Worm (Caenorhabditis elegans) whole organism, L4/young adult: ENCODE data around the gene prx-10.

Experiments
- W03F9.2 ChIP-seq: fragments of 150-350 bp; optimal IDR thresholded peaks from 2 replicates; lab custom pipeline; 2014; ENCODE audit warnings: missing biosample characterization, missing genetic modification characterization
- dao-5 ChIP-seq: sonication (generic microtip); optimal IDR thresholded peaks from 2 replicates; lab custom pipeline; 2016; ENCODE audit warnings: missing genotype, missing genetic modification characterization, moderate library complexity, missing compliant biosample characterization
- him-1 ChIP-seq: sonication (generic microtip); optimal IDR thresholded peaks from 2 replicates; lab custom pipeline; 2016; ENCODE audit warnings: missing genotype, missing genetic modification reagents, missing genetic modification characterization, missing compliant biosample characterization

The prx-10 gene

ce11 chrIII:5230415-5230814 lies 5.8 kb upstream of the prx-10 start, which contains the start of gene prmt-5:
Gene prmt-5, plus strand, starts transcription at chrIII:5230555.
- TF ChIP-seq him-1 (tag; lab: Kevin White, UChicago) = no peak
- TF ChIP-seq W03F9.2 (tag; lab: Kevin White, UChicago) = no peak

DNA sequence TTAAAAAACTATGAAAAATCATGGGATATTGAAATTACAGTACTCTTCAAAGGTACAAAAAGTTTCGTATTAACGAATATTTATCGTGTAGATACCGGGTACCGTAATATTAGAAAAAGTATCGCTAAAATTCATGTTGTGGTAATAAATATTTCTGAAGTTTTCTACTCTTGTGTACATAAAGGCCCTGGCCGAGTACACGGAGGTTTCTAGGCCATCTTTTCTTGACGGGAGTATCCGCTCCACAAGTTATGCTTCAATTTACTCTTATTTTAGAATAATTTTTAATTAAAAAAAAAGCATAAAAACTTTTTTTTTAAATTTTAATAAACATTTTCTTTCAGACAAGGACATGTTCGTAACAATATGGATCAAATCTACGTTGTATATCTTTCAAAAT lies 3.1 kb upstream of the prx-10 start:
- no peak for TF ChIP-seq him-1 (tag; lab: Kevin White, UChicago)
- no peak for TF ChIP-seq W03F9.2 (tag; lab: Kevin White, UChicago)
- no peak for TF ChIP-seq dao-5

ce11 chrIII:5234312-5234711 lies 1.9 kb upstream of the prx-10 start, which contains the start of gene mrps-26:
Gene mrps-26, plus strand, starts transcription at chrIII:5234612.
- no peak for TF ChIP-seq dao-5
- TF ChIP-seq W03F9.2 (tag; lab: Kevin White, UChicago) = no peak
- TF ChIP-seq him-1 (tag; lab: Kevin White, UChicago) = no peak

ce11 chrIII:5241854-5242253 lies 5.7 kb downstream of the prx-10 start:
- no peak for TF ChIP-seq him-1 (tag; lab: Kevin White, UChicago)
- no peak for TF ChIP-seq W03F9.2 (tag; lab: Kevin White, UChicago)
- no peak for TF ChIP-seq dao-5

DNA sequence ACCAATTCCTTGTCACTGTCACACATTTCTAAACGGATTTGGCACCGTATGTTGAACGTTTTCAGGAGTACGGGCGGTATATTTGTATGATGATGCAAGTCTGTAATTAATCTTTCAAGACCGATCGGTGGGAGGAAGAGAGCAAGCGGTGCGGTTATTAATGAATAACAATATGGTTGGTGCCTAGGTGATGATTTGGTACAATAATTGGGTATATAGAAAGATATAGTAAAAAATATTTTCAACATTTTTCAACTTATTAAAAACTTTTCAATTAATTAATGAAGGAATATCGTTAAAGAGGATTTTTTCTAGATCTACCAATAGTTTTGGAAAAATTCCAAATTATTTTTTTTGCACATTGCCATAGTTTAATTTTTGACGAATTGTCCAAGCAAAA lies 8.3 kb downstream of the prx-10 start, which contains the start of gene cnd-1:
cnd-1 (minus strand) TSS at position 101 of the 400 bp plus-strand sequence.
- TF ChIP-seq dao-5 (no peak), W03F9.2 (tag; lab: Kevin White, UChicago) (no peak), him-1 (tag; lab: Kevin White, UChicago) (no peak)

ce11 chrIII:5245067-5245466 lies 8.9 kb downstream of the prx-10 start:
- TF ChIP-seq dao-5 (no peak), W03F9.2 (tag; lab: Kevin White, UChicago) (no peak), him-1 (tag; lab: Kevin White, UChicago) (no peak)

- TF ChIP-seq W03F9.2 (tag; lab: Kevin White, UChicago) (no peak), dao-5 (no peak), him-1 (tag; lab: Kevin White, UChicago) (no peak)
These were observed 12.5 kb downstream of the prx-10 start for ce11 chrIII:5248706-5249105.

DNA sequence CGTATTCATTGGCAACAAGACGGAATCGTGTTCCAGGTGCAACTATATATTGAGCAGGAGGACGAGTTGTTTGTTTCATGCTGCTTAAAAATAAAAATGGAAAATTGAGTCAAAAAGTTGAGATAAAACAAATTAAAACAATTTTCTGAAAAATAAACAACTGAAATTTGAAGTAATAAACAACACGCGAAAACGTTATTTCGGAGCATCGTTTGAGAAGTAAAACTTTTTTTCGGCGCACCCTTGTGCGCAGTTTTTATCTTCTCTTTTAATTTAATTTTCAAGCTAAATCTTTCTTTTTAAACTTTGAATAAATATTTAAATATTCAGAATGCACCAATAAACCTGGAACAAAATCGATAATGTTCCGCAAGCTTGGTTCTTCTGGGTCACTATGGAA lies 17.9 kb downstream of the prx-10 start, which contains the start of the genes sumv-1 and gop-1:
sumv-1 (minus strand) TSS at position 80 of the 400 bp plus-strand sequence.
gop-1 (plus strand) TSS at position 331 of the 400 bp plus-strand sequence.
- TF ChIP-seq W03F9.2 (tag; lab: Kevin White, UChicago) (no peak), him-1 (tag; lab: Kevin White, UChicago) (no peak), dao-5 (no peak)

DNA sequence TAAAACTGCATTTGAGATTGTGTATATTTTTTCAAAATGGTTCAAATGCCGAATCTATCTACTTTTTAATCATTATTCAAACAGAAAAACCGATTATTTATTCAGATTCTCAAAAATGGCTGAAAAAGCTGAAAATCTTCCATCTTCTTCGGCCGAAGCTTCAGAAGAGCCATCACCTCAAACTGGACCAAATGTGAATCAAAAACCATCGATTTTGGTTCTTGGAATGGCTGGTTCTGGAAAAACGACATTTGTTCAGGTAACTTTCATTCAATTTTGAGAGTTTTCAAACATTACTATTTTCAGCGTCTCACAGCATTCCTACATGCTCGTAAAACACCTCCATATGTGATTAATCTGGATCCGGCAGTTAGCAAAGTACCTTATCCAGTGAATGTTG lies 22.7 kb downstream of the prx-10 start, which contains the start of gene gop-2:
gop-2 (plus strand) TSS at position 106 of the 400 bp plus-strand sequence.
- TF ChIP-seq W03F9.2 (tag; lab: Kevin White, UChicago) = no peak

- TF ChIP-seq him-1 (tag; lab: Kevin White, UChicago) = no peak
- no peak for TF ChIP-seq dao-5
- TF ChIP-seq W03F9.2 (tag; lab: Kevin White, UChicago) = no peak
These were observed 24.2 kb downstream of the prx-10 start, which contains the start of gene gop-3 for ce11 chrIII:5260394-5260793. Gene gop-3, plus strand, starts transcription at chrIII:5260694.

ce11 chrIII:5263299-5263993 lies 27.2 kb downstream of the prx-10 start, which contains the start of the genes C34E10.9 and hap-1:
Gene C34E10.9, minus strand, starts transcription at chrIII:5263399.
Gene hap-1, plus strand, starts transcription at chrIII:5263943.
- TF ChIP-seq him-1 (tag; lab: Kevin White, UChicago) = no peak
- no peak for TF ChIP-seq dao-5
- no peak for TF ChIP-seq W03F9.2 (tag; lab: Kevin White, UChicago)

DNA sequence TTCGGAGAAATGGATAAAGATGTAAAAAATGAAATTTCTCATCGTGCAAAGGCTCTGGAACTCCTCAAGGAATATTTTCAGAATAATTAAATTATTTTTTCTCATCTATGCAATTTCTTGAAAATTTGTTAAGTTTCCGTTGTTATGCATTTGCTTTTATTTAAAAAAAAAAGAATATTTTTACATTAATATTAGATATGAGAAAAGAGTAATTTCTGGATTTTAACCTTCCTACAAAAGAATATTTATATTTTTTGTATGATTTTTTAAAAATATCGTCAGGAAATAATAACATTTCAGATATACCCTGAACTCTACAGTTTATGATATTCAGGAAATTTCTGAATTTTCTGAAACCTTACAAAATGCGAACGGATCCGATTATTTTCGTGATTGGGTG lies 28.6 kb downstream of the prx-10 start, which contains the start of gene gro-1:
gro-1 (plus strand) TSS at position 301 of the 400 bp plus-strand sequence.
- TF ChIP-seq him-1 (tag; lab: Kevin White, UChicago) (no peak), dao-5 (no peak)

DNA sequence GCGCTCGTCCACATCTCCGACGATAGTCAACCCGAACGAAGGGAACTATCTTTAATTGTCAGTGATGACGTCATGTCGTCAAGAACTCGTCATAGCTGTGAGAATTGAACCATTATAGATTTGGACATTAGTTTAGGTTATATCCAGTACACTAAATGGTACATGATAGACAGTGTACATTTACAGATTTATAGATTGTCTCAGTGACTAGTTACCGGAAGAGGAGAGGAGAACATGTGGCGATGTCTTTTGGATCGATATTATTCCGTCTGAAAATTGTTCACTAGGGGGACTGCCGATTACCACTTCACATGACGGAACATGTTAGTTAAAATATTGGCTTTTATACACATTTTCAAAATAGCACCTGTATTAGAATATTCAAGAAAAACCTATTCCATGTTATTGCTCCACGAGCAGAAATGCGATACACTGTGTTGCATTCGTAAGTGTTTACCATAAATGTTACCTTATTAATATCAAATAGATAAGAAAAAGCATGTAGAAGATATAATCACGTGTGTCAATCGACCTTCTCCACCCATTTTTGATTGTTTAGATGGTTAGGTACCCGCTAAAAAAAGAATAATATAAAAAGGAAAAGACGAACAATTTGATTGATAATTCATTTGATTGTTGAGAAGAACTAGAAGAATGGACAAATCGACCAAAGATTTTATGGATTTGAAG lies 31.2 kb downstream of the prx-10 start, which contains the start of gene ZC395.5:
ZC395.5 (plus strand) TSS at position 632 of the 690 bp plus-strand sequence.
- TF ChIP-seq him-1 (tag; lab: Kevin White, UChicago) (no peak), dao-5 (no peak)

- TF ChIP-seq dao-5 (no peak), W03F9.2 (tag; lab: Kevin White, UChicago) (no peak), him-1 (tag; lab: Kevin White, UChicago) (no peak)
These were observed 32.3 kb downstream of the prx-10 start for ce11 chrIII:5268486-5268885.
